Fruit fly (Drosophila melanogaster) whole organism, adult: Measurements from ENCODE around the gene CtBP.

ENCODE experiments used
- CG11617 ChIP-seq: fragments of 200-800 bp; sonication (Bioruptor generic); optimal IDR thresholded peaks from 2 replicates; lab custom pipeline; 2017; ENCODE audit warnings: mild to moderate bottlenecking, missing biosample characterization, missing genetic modification reagents, missing genetic modification characterization
- CG12768 ChIP-seq: fragments of 200-800 bp; sonication (Bioruptor generic); optimal IDR thresholded peaks from 2 replicates; lab custom pipeline; 2017; ENCODE audit warnings: missing biosample characterization, missing genetic modification characterization, mild to moderate bottlenecking, moderate library complexity, missing genetic modification reagents
- CG14711 ChIP-seq: fragments of 200-800 bp; sonication (Bioruptor generic); optimal IDR thresholded peaks from 2 replicates; lab custom pipeline; 2018; ENCODE audit warnings: missing biosample characterization, mild to moderate bottlenecking, missing genetic modification characterization, moderate library complexity
- CG33017 ChIP-seq: fragments of 200-800 bp; sonication (Bioruptor generic); optimal IDR thresholded peaks from 2 replicates; lab custom pipeline; 2018; ENCODE audit warnings: missing biosample characterization, mild to moderate bottlenecking, missing genetic modification characterization, moderate library complexity
- CG7045 ChIP-seq: fragments of 200-800 bp; sonication (Bioruptor generic); optimal IDR thresholded peaks from 2 replicates; lab custom pipeline; 2017; ENCODE audit warnings: missing biosample characterization, mild to moderate bottlenecking, missing genetic modification characterization
- Clk ChIP-seq: fragments of 200-800 bp; sonication (Bioruptor generic); optimal IDR thresholded peaks from 2 replicates; lab custom pipeline; 2017; ENCODE audit warnings: missing biosample characterization, missing genetic modification characterization
- Crg-1 ChIP-seq: fragments of 200-800 bp; sonication (Bioruptor generic); optimal IDR thresholded peaks from 2 replicates; lab custom pipeline; 2016; ENCODE audit warnings: missing biosample characterization, missing genetic modification characterization
- Mnt ChIP-seq: fragments of 200-800 bp; sonication (Bioruptor generic); optimal IDR thresholded peaks from 2 replicates; lab custom pipeline; 2016; ENCODE audit warnings: missing biosample characterization, mild to moderate bottlenecking, missing genetic modification characterization
- bab1 ChIP-seq: fragments of 200-800 bp; sonication (Bioruptor generic); optimal IDR thresholded peaks from 3 replicates; lab custom pipeline; 2019; ENCODE audit warnings: missing biosample characterization, mild to moderate bottlenecking, missing genetic modification characterization, moderate library complexity
- cic ChIP-seq: fragments of 200-800 bp; sonication (Bioruptor generic); optimal IDR thresholded peaks from 2 replicates; lab custom pipeline; 2017; ENCODE audit warnings: missing biosample characterization, mild to moderate bottlenecking, missing genetic modification characterization, moderate library complexity
- cnc ChIP-seq, 2 experiments: fragments of >200 bp; optimal IDR thresholded peaks; 2 replicates each; lab custom pipeline; 2017
- ovo ChIP-seq: fragments of 200-800 bp; sonication (Bioruptor generic); optimal IDR thresholded peaks from 2 replicates; lab custom pipeline; 2016; ENCODE audit warnings: missing biosample characterization, missing genetic modification characterization
- pad ChIP-seq: fragments of 200-800 bp; sonication (Bioruptor generic); optimal IDR thresholded peaks from 3 replicates; lab custom pipeline; 2017; ENCODE audit warnings: missing biosample characterization, missing genetic modification characterization, mild to moderate bottlenecking, moderate library complexity, missing genetic modification reagents
- tj ChIP-seq: fragments of 200-800 bp; sonication (Bioruptor generic); optimal IDR thresholded peaks from 3 replicates; lab custom pipeline; 2017; ENCODE audit warnings: missing biosample characterization, mild to moderate bottlenecking, missing genetic modification characterization, moderate library complexity

DNA sequence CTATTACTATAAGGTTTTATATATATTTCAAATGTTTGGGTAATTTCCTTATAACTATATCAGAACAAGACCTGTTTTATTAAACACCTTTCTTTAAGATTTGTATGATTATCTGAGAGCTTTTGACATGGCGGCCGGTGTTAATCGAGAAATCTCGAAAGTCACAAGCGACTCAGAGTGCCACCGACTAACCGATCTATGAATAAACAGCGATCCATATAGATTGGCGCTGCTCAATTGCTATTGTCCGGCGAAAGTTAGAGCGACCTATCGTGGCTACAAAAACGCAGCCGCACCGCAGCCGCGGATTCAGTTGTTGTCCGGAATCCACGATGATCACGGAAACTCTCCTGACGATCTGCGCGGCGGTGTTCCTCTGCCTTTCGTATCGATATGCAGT is 48.0 kb upstream of the CtBP start, which contains the start of gene Cyp304a1:
- TF ChIP-seq ovo (GFP tag; lab: Kevin White, UChicago): no peak
- TF ChIP-seq cic (GFP tag; lab: Kevin White, UChicago): no peak
- no peak for TF ChIP-seq bab1 (GFP tag; lab: Kevin White, UChicago)
- TF ChIP-seq pad (GFP tag; lab: Kevin White, UChicago): no peak
- TF ChIP-seq CG7045: no peak
- no peak for TF ChIP-seq cnc (optimal IDR thresholded peaks at IDR 0.05; lab: Kevin White, UChicago)
- TF ChIP-seq CG11617 (GFP tag; lab: Kevin White, UChicago): no peak
- no peak for TF ChIP-seq Clk
- TF ChIP-seq CG12768 (GFP tag; lab: Kevin White, UChicago): no peak
- no peak for TF ChIP-seq CG33017 (tag; lab: Kevin White, UChicago)
- no peak for TF ChIP-seq Crg-1 (GFP tag; lab: Kevin White, UChicago)
- TF ChIP-seq Mnt (GFP tag; lab: Kevin White, UChicago): no peak
- TF ChIP-seq tj (GFP tag; lab: Kevin White, UChicago): no peak
- no peak for TF ChIP-seq CG14711
